Fruit fly (Drosophila melanogaster) whole organism, pupa: Measurements from ENCODE around the gene SrpRalpha.

ENCODE experiments used
- CG12605 ChIP-seq: fragments of 200-800 bp; sonication (Bioruptor generic); IDR thresholded peaks from 2 replicates; pipeline ENCODE4 v1.3.6; 2022; ENCODE audit warnings: missing biosample characterization, missing genetic modification characterization
- CG14655 ChIP-seq: fragments of 200-800 bp; sonication (Bioruptor generic); optimal IDR thresholded peaks from 3 replicates; lab custom pipeline; 2017; ENCODE audit warnings: mild to moderate bottlenecking, missing biosample characterization, missing genetic modification reagents, missing genetic modification characterization
- CG17806 ChIP-seq: fragments of 200-800 bp; sonication (Bioruptor generic); optimal IDR thresholded peaks from 2 replicates; lab custom pipeline; 2018; ENCODE audit warnings: missing biosample characterization, mild to moderate bottlenecking, missing genetic modification characterization, moderate library complexity
- CG8159 ChIP-seq: fragments of 200-800 bp; sonication (Bioruptor generic); optimal IDR thresholded peaks from 3 replicates; lab custom pipeline; 2018; ENCODE audit warnings: missing biosample characterization, mild to moderate bottlenecking, missing genetic modification characterization, moderate library complexity
- Pif1B ChIP-seq: fragments of 200-800 bp; sonication (Bioruptor generic); optimal IDR thresholded peaks from 3 replicates; lab custom pipeline; 2016; ENCODE audit warnings: missing biosample characterization, missing genetic modification characterization
- fd96Ca ChIP-seq: fragments of 200-800 bp; sonication (Bioruptor generic); IDR thresholded peaks from 3 replicates; pipeline ENCODE4 v1.3.6; 2022; ENCODE audit warnings: missing biosample characterization, missing genetic modification characterization
- gl ChIP-seq: fragments of 200-800 bp; sonication (Bioruptor generic); optimal IDR thresholded peaks from 2 replicates; lab custom pipeline; 2018; ENCODE audit warnings: missing biosample characterization, mild to moderate bottlenecking, missing genetic modification characterization
- rn ChIP-seq: fragments of 200-800 bp; sonication (Bioruptor generic); IDR thresholded peaks from 2 replicates; pipeline ENCODE4 v1.3.6; 2022; ENCODE audit warnings: missing biosample characterization, missing genetic modification characterization

dm6 chrX:11148272-11148835 is 19.5 kb upstream of the SrpRalpha start, which contains the start of gene Ran:
- no peak for TF ChIP-seq fd96Ca (GFP tag; lab: Robert Waterston, UW)
- no peak for TF ChIP-seq CG14655 (GFP tag; lab: Kevin White, UChicago)
- TF ChIP-seq CG17806 (tag; lab: Kevin White, UChicago): no peak
- no peak for TF ChIP-seq gl (tag; lab: Kevin White, UChicago)
- TF ChIP-seq rn (GFP tag; lab: Robert Waterston, UW): no peak
- no peak for TF ChIP-seq CG8159 (tag; lab: Kevin White, UChicago)
- no peak for TF ChIP-seq Pif1B
- no peak for TF ChIP-seq CG12605 (GFP tag; lab: Robert Waterston, UW)
